Worm (Caenorhabditis elegans) whole organism, L1 larva: Measurements from ENCODE around the gene tra-4.
"Not testable (repeated sequence)": the region's sequence is repeated elsewhere in the genome, so short reads cannot be mapped to it uniquely, and the experiment has no call there.

Experiments
- C34B4.2 ChIP-seq: sonication (generic microtip); optimal IDR thresholded peaks from 2 replicates; lab custom pipeline; 2017; ENCODE audit warnings: mild to moderate bottlenecking, missing genetic modification characterization, missing compliant biosample characterization
- alr-1 ChIP-seq: fragments of 200-800 bp; sonication (Bioruptor generic); optimal IDR thresholded peaks from 2 replicates; lab custom pipeline; 2018; ENCODE audit warnings: borderline replicate concordance, mild to moderate bottlenecking, missing genetic modification characterization, missing compliant biosample characterization
- ama-1 ChIP-seq: fragments of 150-350 bp; optimal IDR thresholded peaks from 2 replicates; lab custom pipeline; 2014
- blmp-1 ChIP-seq: fragments of 150-350 bp; optimal IDR thresholded peaks from 2 replicates; lab custom pipeline; 2014; ENCODE audit warnings: missing biosample characterization, missing genetic modification characterization
- ceh-8 ChIP-seq: fragments of 200-800 bp; sonication (Bioruptor generic); optimal IDR thresholded peaks from 2 replicates; lab custom pipeline; 2018; ENCODE audit warnings: mild to moderate bottlenecking, missing genetic modification characterization, moderate library complexity, missing compliant biosample characterization
- ceh-88 ChIP-seq: fragments of 200-800 bp; sonication (Bioruptor generic); IDR thresholded peaks from 2 replicates; pipeline ENCODE4 v1.3.6; 2022; ENCODE audit warnings: missing genetic modification characterization, missing compliant biosample characterization
- ces-1 ChIP-seq: fragments of 150-350 bp; optimal IDR thresholded peaks from 2 replicates; lab custom pipeline; 2014; ENCODE audit warnings: missing biosample characterization, missing genetic modification reagents, missing genetic modification characterization
- dsc-1 ChIP-seq: sonication (generic microtip); optimal IDR thresholded peaks from 2 replicates; lab custom pipeline; 2016; ENCODE audit warnings: mild to moderate bottlenecking, missing genetic modification characterization, missing compliant biosample characterization
- efl-1 ChIP-seq, 4 experiments: fragments of 150-350 bp; optimal IDR thresholded peaks in 3 of 4; peaks in 1 of 4; 1 replicate in 1 of 4; 2 replicates in 3 of 4; lab custom pipeline; 2014; ENCODE audit warnings: missing biosample characterization in 2 of 4, missing genetic modification characterization in 2 of 4, missing genetic modification reagents in 2 of 4
- elt-3 ChIP-seq, 6 experiments: fragments of 150-350 bp in 1 of 6; sonication (generic microtip); optimal IDR thresholded peaks; 2 replicates each; lab custom pipeline; 2017 to 2018; ENCODE audit warnings: missing biosample characterization in 6 of 6, missing genetic modification characterization in 6 of 6, inconsistent platforms in 1 of 6
- ets-5 ChIP-seq: fragments of 200-800 bp; sonication (Bioruptor generic); IDR thresholded peaks from 2 replicates; pipeline ENCODE4 v1.3.6; 2022; ENCODE audit warnings: missing genetic modification characterization, missing compliant biosample characterization
- grh-1 ChIP-seq: fragments of 200-800 bp; sonication (Bioruptor generic); IDR thresholded peaks from 2 replicates; pipeline ENCODE4 v1.3.6; 2022; ENCODE audit warnings: missing genetic modification reagents, missing genetic modification characterization, missing compliant biosample characterization
- irx-1 ChIP-seq: sonication (generic microtip); optimal IDR thresholded peaks from 2 replicates; lab custom pipeline; 2016; ENCODE audit warnings: missing genetic modification characterization, missing compliant biosample characterization
- isw-1 ChIP-seq: fragments of 200-800 bp; sonication (Bioruptor generic); IDR thresholded peaks from 2 replicates; pipeline ENCODE4 v1.3.6; 2022; ENCODE audit warnings: missing genetic modification characterization, missing compliant biosample characterization
- lin-13 ChIP-seq: fragments of 150-350 bp; optimal IDR thresholded peaks from 2 replicates; lab custom pipeline; 2014; ENCODE audit warnings: missing biosample characterization, missing genetic modification reagents, missing genetic modification characterization
- lin-14 ChIP-seq: fragments of 200-800 bp; sonication (Bioruptor generic); optimal IDR thresholded peaks from 2 replicates; lab custom pipeline; 2018; ENCODE audit warnings: mild to moderate bottlenecking, missing genetic modification characterization, moderate library complexity, missing compliant biosample characterization
- lin-15B ChIP-seq: fragments of 150-350 bp; sonication (generic microtip); optimal IDR thresholded peaks from 3 replicates; lab custom pipeline; 2014; ENCODE audit warnings: missing biosample characterization, missing genetic modification characterization
- lin-35 ChIP-seq, 2 experiments: fragments of 150-350 bp; optimal IDR thresholded peaks; 2 replicates each; lab custom pipeline; 2014; ENCODE audit warnings: missing biosample characterization in 2 of 2, missing genetic modification characterization in 2 of 2, missing genetic modification reagents in 2 of 2
- mdl-1 ChIP-seq, 2 experiments: fragments of 150-350 bp; optimal IDR thresholded peaks; 2 replicates each; lab custom pipeline; 2014 to 2017; ENCODE audit warnings: missing biosample characterization in 2 of 2, missing genetic modification characterization in 2 of 2, inconsistent platforms in 1 of 2
- mef-2 ChIP-seq: fragments of 150-350 bp; optimal IDR thresholded peaks from 2 replicates; lab custom pipeline; 2014; ENCODE audit warnings: missing biosample characterization, missing genetic modification characterization
- nhr-12 ChIP-seq: sonication (generic microtip); optimal IDR thresholded peaks from 2 replicates; lab custom pipeline; 2017; ENCODE audit warnings: missing biosample characterization, missing genetic modification characterization
- nhr-19 ChIP-seq: fragments of 200-800 bp; sonication (Bioruptor generic); conservative IDR thresholded peaks from 2 replicates; pipeline ENCODE4 v1.3.6; 2022; ENCODE audit warnings: missing genetic modification characterization, missing compliant biosample characterization
- nhr-20 ChIP-seq: sonication (generic microtip); optimal IDR thresholded peaks from 2 replicates; lab custom pipeline; 2016; ENCODE audit warnings: mild to moderate bottlenecking, missing genetic modification characterization, missing compliant biosample characterization
- nhr-47 ChIP-seq: sonication (generic microtip); optimal IDR thresholded peaks from 2 replicates; lab custom pipeline; 2016; ENCODE audit warnings: mild to moderate bottlenecking, missing genetic modification characterization, moderate library complexity, missing compliant biosample characterization
- nhr-71 ChIP-seq: sonication (generic microtip); optimal IDR thresholded peaks from 2 replicates; lab custom pipeline; 2016; ENCODE audit warnings: mild to moderate bottlenecking, missing genetic modification characterization, moderate library complexity, missing compliant biosample characterization
- nhr-76 ChIP-seq: sonication (generic microtip); optimal IDR thresholded peaks from 2 replicates; lab custom pipeline; 2017; ENCODE audit warnings: missing biosample characterization, missing genetic modification characterization
- nhr-77 ChIP-seq: fragments of 150-350 bp; optimal IDR thresholded peaks from 2 replicates; lab custom pipeline; 2014; ENCODE audit warnings: missing biosample characterization, missing genetic modification characterization
- nhr-85 ChIP-seq: sonication (generic microtip); peaks from one replicate; lab custom pipeline; 2016; ENCODE audit warnings: missing genetic modification characterization, inconsistent platforms, missing compliant biosample characterization
- nhr-90 ChIP-seq: sonication (generic microtip); optimal IDR thresholded peaks from 2 replicates; lab custom pipeline; 2016; ENCODE audit warnings: mild to moderate bottlenecking, missing genetic modification characterization, missing compliant biosample characterization; ENCODE audit not compliant: poor library complexity
- pax-3 ChIP-seq: fragments of 200-800 bp; sonication (Bioruptor generic); optimal IDR thresholded peaks from 2 replicates; lab custom pipeline; 2018; ENCODE audit warnings: mild to moderate bottlenecking, missing genetic modification characterization, moderate library complexity, missing compliant biosample characterization
- rnt-1 ChIP-seq: sonication (generic microtip); optimal IDR thresholded peaks from 2 replicates; lab custom pipeline; 2016; ENCODE audit warnings: mild to moderate bottlenecking, missing genetic modification characterization, moderate library complexity, missing compliant biosample characterization
- skn-1 ChIP-seq: fragments of 150-350 bp; optimal IDR thresholded peaks from 2 replicates; lab custom pipeline; 2014; ENCODE audit warnings: missing biosample characterization, missing genetic modification characterization
- snpc-4 ChIP-seq: fragments of 150-350 bp; optimal IDR thresholded peaks from 2 replicates; lab custom pipeline; 2014; ENCODE audit warnings: missing biosample characterization, missing genetic modification characterization
- snu-23 ChIP-seq: sonication (generic microtip); optimal IDR thresholded peaks from 2 replicates; lab custom pipeline; 2016; ENCODE audit warnings: missing genetic modification characterization, missing compliant biosample characterization
- swsn-7 ChIP-seq: sonication (generic microtip); optimal IDR thresholded peaks from 2 replicates; lab custom pipeline; 2016; ENCODE audit warnings: missing genetic modification characterization, missing compliant biosample characterization
- tbx-2 ChIP-seq: sonication (generic microtip); optimal IDR thresholded peaks from 2 replicates; lab custom pipeline; 2016; ENCODE audit warnings: missing genetic modification characterization, missing compliant biosample characterization
- tlp-1 ChIP-seq: fragments of 150-350 bp; optimal IDR thresholded peaks from 2 replicates; lab custom pipeline; 2014; ENCODE audit warnings: missing biosample characterization, missing genetic modification characterization
- unc-62 ChIP-seq: fragments of 150-350 bp; optimal IDR thresholded peaks from 2 replicates; lab custom pipeline; 2014; ENCODE audit warnings: missing biosample characterization, missing genetic modification reagents, missing genetic modification characterization
- unc-86 ChIP-seq: sonication (generic microtip); optimal IDR thresholded peaks from 2 replicates; lab custom pipeline; 2016; ENCODE audit warnings: missing genetic modification characterization, missing compliant biosample characterization
- unc-98 ChIP-seq: fragments of 200-800 bp; sonication (Bioruptor generic); IDR thresholded peaks from 2 replicates; pipeline ENCODE4 v1.3.6; 2022; ENCODE audit warnings: missing genetic modification characterization, missing compliant biosample characterization
- xbp-1 ChIP-seq: sonication (generic microtip); optimal IDR thresholded peaks from 2 replicates; lab custom pipeline; 2016; ENCODE audit warnings: missing genetic modification characterization, missing compliant biosample characterization

Gene tra-4

DNA sequence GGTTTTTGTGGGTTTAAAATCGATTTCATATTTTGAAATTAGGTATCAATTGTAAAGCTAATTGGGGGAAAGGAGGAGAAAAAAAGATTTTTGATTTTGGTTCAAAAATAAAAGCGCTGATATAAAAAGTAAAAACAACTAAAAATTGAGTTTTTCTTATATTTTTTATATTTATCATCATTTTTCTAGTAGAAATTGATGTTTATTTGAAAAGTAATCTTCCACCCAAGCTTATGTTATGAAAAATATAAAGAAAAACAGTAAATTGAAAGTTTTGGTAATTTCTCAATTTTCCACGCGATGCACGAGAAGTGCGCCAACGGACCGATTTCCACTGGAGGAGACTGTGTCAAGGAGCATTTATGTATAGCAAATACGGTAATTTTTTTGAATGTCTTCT is 36.9 kb upstream of the tra-4 start, which contains the start of gene B0410.1:
Gene B0410.1 (plus strand): TSS at position 301 of the 400 bp plus-strand sequence.
- TF ChIP-seq lin-13; C34B4.2 (tag; lab: Kevin White, UChicago); ces-1 (GFP tag; lab: Kevin White, UChicago): not testable (repeated sequence)

DNA sequence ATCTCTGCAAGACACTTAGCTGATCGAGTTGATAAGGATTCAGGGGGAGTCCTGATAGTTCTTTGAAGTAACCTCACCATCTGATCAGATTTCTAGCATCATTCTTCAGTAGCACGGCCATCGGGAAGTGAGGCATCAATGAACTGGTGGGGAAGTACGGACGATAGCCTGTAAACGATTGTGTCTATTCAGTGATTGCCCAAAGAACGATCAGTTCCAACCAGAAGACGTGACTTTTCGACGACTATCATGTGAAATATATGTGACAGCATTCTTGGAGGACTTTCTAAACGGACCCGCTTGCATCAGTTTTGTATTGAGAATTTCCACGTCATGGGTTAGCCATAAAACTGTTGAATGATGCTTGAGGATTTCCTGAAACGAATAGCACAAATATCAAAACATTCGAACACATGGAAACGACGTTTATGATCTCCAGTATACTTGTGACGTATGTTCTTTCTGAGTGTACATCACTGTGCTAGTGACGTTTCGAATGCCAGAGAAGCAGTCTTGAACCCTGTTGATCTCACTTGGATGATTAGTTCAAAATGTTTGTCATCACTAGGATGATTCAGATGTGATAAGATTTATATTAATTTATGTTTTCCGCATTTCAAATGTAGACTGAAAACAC is 35.7 kb upstream of the tra-4 start:
- TF ChIP-seq nhr-19 (GFP tag; lab: Robert Waterston, UW) (peak; percentile 96), nhr-85 (tag; lab: Kevin White, UChicago) (peak; percentile 98), lin-14 (GFP tag; lab: Kevin White, UChicago) (peak; percentile 52), nhr-71 (tag; lab: Kevin White, UChicago) (peak; percentile 76), elt-3 (tag; optimal IDR thresholded peaks at IDR 0.05; lab: Kevin White, UChicago) (peak in 2 of 6 experiments; percentile 50 to 77), tbx-2 (tag; lab: Kevin White, UChicago) (peak; percentile 62), unc-98 (GFP tag; lab: Robert Waterston, UW) (no peak), mdl-1 (tag; optimal IDR thresholded peaks at IDR 0.05; lab: Kevin White, UChicago) (peak in 1 of 2 experiments; percentile 51), nhr-47 (tag; lab: Kevin White, UChicago) (peak; percentile 51), isw-1 (GFP tag; lab: Robert Waterston, UW) (no peak), snu-23 (GFP tag; lab: Kevin White, UChicago) (peak; percentile 55), ets-5 (GFP tag; lab: Robert Waterston, UW) (no peak), lin-35 (GFP tag; optimal IDR thresholded peaks at IDR 0.05; lab: Kevin White, UChicago) (peak in 1 of 2 experiments; percentile 43), efl-1 (optimal IDR thresholded peaks at IDR 0.05; lab: Kevin White, UChicago) (no peak), efl-1 (GFP tag; optimal IDR thresholded peaks at IDR 0.05 in 1 of 2; lab: Kevin White, UChicago) (peak in 1 of 2 experiments; percentile 87), grh-1 (GFP tag; lab: Robert Waterston, UW) (peak; percentile 50; the same call in 1 of the 2 replicates), nhr-20 (tag; lab: Kevin White, UChicago) (peak; percentile 70), nhr-90 (tag; lab: Kevin White, UChicago) (peak; percentile 72), blmp-1 (tag; lab: Kevin White, UChicago) (peak; percentile 29), pax-3 (tag; lab: Kevin White, UChicago) (no peak)

DNA sequence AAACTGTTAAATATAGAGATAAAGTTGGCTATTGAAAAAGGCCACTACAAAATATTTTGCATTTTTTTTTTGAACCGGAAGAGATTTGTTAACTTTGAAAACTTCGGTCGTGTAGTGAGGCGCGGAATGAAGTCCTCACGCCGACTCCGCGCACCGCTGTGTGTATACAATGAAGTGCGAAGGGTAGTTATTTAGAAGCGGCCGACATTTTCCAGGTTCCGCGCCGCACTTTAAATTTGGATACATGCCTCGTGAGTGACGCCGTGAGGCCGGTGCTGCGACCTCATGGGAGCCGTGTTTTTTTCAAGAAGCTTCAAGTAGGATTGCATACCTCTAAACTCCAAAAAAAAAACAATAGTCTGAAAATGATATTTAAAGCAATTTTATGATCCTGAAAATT is 34.5 kb upstream of the tra-4 start:
- peak; percentile 95 for TF ChIP-seq snpc-4 (tag; lab: Kevin White, UChicago)
- peak; percentile 31 for TF ChIP-seq rnt-1 (tag; lab: Kevin White, UChicago)
- TF ChIP-seq lin-13: peak; percentile 11
- no peak for TF ChIP-seq dsc-1
- 0 out of 2 replicates have a peak, but pooled peaks have one; percentile 10 for TF ChIP-seq grh-1 (GFP tag; lab: Robert Waterston, UW)

DNA sequence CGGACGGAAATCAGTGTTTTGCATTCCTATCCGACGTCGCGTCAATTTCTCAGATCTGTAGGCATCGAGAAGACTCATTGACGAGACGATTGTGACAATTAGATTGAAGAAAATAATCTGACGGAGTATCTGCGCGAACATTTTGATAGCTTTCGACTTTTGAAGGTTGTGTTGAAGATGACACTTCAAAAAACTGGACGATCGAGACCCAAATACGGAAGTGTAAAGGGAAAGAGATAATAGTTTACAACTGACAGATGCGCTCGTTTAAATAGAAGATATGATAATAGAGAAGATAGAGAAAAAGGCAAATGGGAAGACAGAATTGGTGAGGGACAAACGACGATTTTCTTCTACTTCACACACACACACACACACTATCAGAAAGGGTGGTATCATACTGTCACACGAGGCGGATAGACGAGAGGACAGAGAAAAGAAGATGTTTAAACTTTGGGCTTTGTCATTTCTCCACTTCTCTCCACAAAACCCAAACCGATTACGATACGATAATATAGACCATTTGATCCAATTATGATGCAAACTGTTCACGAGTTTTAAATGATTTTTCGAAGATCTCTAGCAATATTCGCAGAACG is 33.8 kb upstream of the tra-4 start, which contains the start of gene B0410.3:
Gene B0410.3 (minus strand): TSS at position 351 of the 599 bp plus-strand sequence.
- TF ChIP-seq nhr-71 (tag; lab: Kevin White, UChicago) (peak; percentile 86), irx-1 (tag; lab: Kevin White, UChicago) (no peak), alr-1 (tag; lab: Kevin White, UChicago) (no peak), swsn-7 (tag; lab: Kevin White, UChicago) (peak; percentile 6), lin-15B (no peak), unc-62 (GFP tag; lab: Kevin White, UChicago) (no peak), nhr-12 (tag; lab: Kevin White, UChicago) (no peak), nhr-76 (tag; lab: Kevin White, UChicago) (no peak), mdl-1 (tag; optimal IDR thresholded peaks at IDR 0.05; lab: Kevin White, UChicago) (peak in 1 of 2 experiments; percentile 79), nhr-47 (tag; lab: Kevin White, UChicago) (peak; percentile 64), unc-98 (GFP tag; lab: Robert Waterston, UW) (no peak), snpc-4 (tag; lab: Kevin White, UChicago) (no peak), tlp-1 (tag; lab: Kevin White, UChicago) (no peak), ceh-8 (GFP tag; lab: Kevin White, UChicago) (no peak), nhr-19 (GFP tag; lab: Robert Waterston, UW) (peak; percentile 74), snu-23 (GFP tag; lab: Kevin White, UChicago) (peak; percentile 78), blmp-1 (tag; lab: Kevin White, UChicago) (peak; percentile 89), dsc-1 (no peak), skn-1 (tag; lab: Kevin White, UChicago) (no peak), xbp-1 (tag; lab: Kevin White, UChicago) (no peak), grh-1 (GFP tag; lab: Robert Waterston, UW) (peak; percentile 59), elt-3 (tag; optimal IDR thresholded peaks at IDR 0.05; lab: Kevin White, UChicago) (peak; percentile 33 to 96 (median 88)), ama-1 (lab: Kevin White, UChicago) (no peak), ceh-88 (GFP tag; lab: Robert Waterston, UW) (no peak), nhr-85 (tag; lab: Kevin White, UChicago) (peak; percentile 99), unc-86 (tag; lab: Kevin White, UChicago) (no peak), mef-2 (tag; lab: Kevin White, UChicago) (no peak), efl-1 (optimal IDR thresholded peaks at IDR 0.05; lab: Kevin White, UChicago) (no peak), efl-1 (GFP tag; optimal IDR thresholded peaks at IDR 0.05 in 1 of 2; lab: Kevin White, UChicago) (peak in 1 of 2 experiments; percentile 72), nhr-77 (tag; lab: Kevin White, UChicago) (peak; percentile 20), lin-14 (GFP tag; lab: Kevin White, UChicago) (peak; percentile 83), nhr-20 (tag; lab: Kevin White, UChicago) (peak; percentile 84)
